Fruit fly (Drosophila melanogaster): Measurements from ENCODE around the gene lute.

Gene lute

dm6 chr3R:17400102-17400501 lies 20.4 kb downstream of the lute start:
- no peak for TF ChIP-seq insv (optimal IDR thresholded peaks at IDR 0.05)
- no peak for TF ChIP-seq Sin3A (optimal IDR thresholded peaks at IDR 0.05)
- no peak for TF ChIP-seq psq (optimal IDR thresholded peaks at IDR 0.05)

dm6 chr3R:17400675-17401118 lies 21.0 kb downstream of the lute start:
- TF ChIP-seq h (optimal IDR thresholded peaks at IDR 0.05) (no peak), psq (optimal IDR thresholded peaks at IDR 0.05) (no peak), insv (optimal IDR thresholded peaks at IDR 0.05) (no peak), Sin3A (optimal IDR thresholded peaks at IDR 0.05) (no peak), ttk (optimal IDR thresholded peaks at IDR 0.05) (no peak), Myc (optimal IDR thresholded peaks at IDR 0.05) (no peak)

- TF ChIP-seq Myc (optimal IDR thresholded peaks at IDR 0.05) (no peak), insv (optimal IDR thresholded peaks at IDR 0.05) (no peak), ttk (optimal IDR thresholded peaks at IDR 0.05) (no peak), Sin3A (optimal IDR thresholded peaks at IDR 0.05) (no peak), psq (optimal IDR thresholded peaks at IDR 0.05) (no peak), h (optimal IDR thresholded peaks at IDR 0.05) (no peak)
Observed at dm6 chr3R:17401289-17401752, 21.6 kb downstream of the lute start.

dm6 chr3R:17402434-17402833 lies 22.7 kb downstream of the lute start, which contains the start of gene Sur-8:
Sur-8 (minus strand) TSS chr3R:17402515.
- TF ChIP-seq psq (optimal IDR thresholded peaks at IDR 0.05): no peak
- no peak for TF ChIP-seq Myc (optimal IDR thresholded peaks at IDR 0.05)

- TF ChIP-seq h (optimal IDR thresholded peaks at IDR 0.05): no peak
Observed at dm6 chr3R:17403188-17403587, 23.4 kb downstream of the lute start, which contains the start of gene CG34279. CG34279 (minus strand) TSS chr3R:17403288.

dm6 chr3R:17403618-17404017 lies 23.9 kb downstream of the lute start, which contains the start of gene CG34280:
CG34280 (minus strand) TSS chr3R:17403718.
- TF ChIP-seq Myc (optimal IDR thresholded peaks at IDR 0.05) (no peak), h (optimal IDR thresholded peaks at IDR 0.05) (no peak), Sin3A (optimal IDR thresholded peaks at IDR 0.05) (no peak), psq (optimal IDR thresholded peaks at IDR 0.05) (no peak), insv (optimal IDR thresholded peaks at IDR 0.05) (no peak), ttk (optimal IDR thresholded peaks at IDR 0.05) (no peak)

dm6 chr3R:17404155-17404554 lies 24.4 kb downstream of the lute start:
- TF ChIP-seq insv (optimal IDR thresholded peaks at IDR 0.05): no peak
- no peak for TF ChIP-seq psq (optimal IDR thresholded peaks at IDR 0.05)
- TF ChIP-seq Myc (optimal IDR thresholded peaks at IDR 0.05): no peak
- no peak for TF ChIP-seq Sin3A (optimal IDR thresholded peaks at IDR 0.05)
- TF ChIP-seq h (optimal IDR thresholded peaks at IDR 0.05): no peak
- no peak for TF ChIP-seq ttk (optimal IDR thresholded peaks at IDR 0.05)

dm6 chr3R:17405009-17405408 lies 25.3 kb downstream of the lute start, which contains the start of gene CG42823:
CG42823 (minus strand) TSS chr3R:17405109.
- TF ChIP-seq Sin3A (optimal IDR thresholded peaks at IDR 0.05) (no peak), ttk (optimal IDR thresholded peaks at IDR 0.05) (no peak), psq (optimal IDR thresholded peaks at IDR 0.05) (no peak), Myc (optimal IDR thresholded peaks at IDR 0.05) (no peak), h (optimal IDR thresholded peaks at IDR 0.05) (no peak), insv (optimal IDR thresholded peaks at IDR 0.05) (no peak)

- TF ChIP-seq psq (optimal IDR thresholded peaks at IDR 0.05): no peak
- TF ChIP-seq ttk (optimal IDR thresholded peaks at IDR 0.05): no peak
- no peak for TF ChIP-seq Myc (optimal IDR thresholded peaks at IDR 0.05)
- TF ChIP-seq insv (optimal IDR thresholded peaks at IDR 0.05): no peak
- TF ChIP-seq h (optimal IDR thresholded peaks at IDR 0.05): no peak
- TF ChIP-seq Sin3A (optimal IDR thresholded peaks at IDR 0.05): no peak
Observed at dm6 chr3R:17406411-17406810, 26.7 kb downstream of the lute start, which contains the start of the genes CG42824 and CG42798. CG42824 (minus strand) TSS chr3R:17406511. CG42798 (plus strand) TSS chr3R:17406678.

- TF ChIP-seq psq (optimal IDR thresholded peaks at IDR 0.05) (no peak), insv (optimal IDR thresholded peaks at IDR 0.05) (no peak), Sin3A (optimal IDR thresholded peaks at IDR 0.05) (no peak), Myc (optimal IDR thresholded peaks at IDR 0.05) (no peak), ttk (optimal IDR thresholded peaks at IDR 0.05) (no peak), h (optimal IDR thresholded peaks at IDR 0.05) (no peak)
Observed at dm6 chr3R:17407576-17407975, 27.8 kb downstream of the lute start, which contains the start of gene CG17283. CG17283 (plus strand) TSS chr3R:17407876.

dm6 chr3R:17409319-17409718 lies 29.6 kb downstream of the lute start, which contains the start of gene CG5860:
CG5860 (plus strand) TSS chr3R:17409619.
- no peak for TF ChIP-seq Sin3A (optimal IDR thresholded peaks at IDR 0.05)
- no peak for TF ChIP-seq insv (optimal IDR thresholded peaks at IDR 0.05)
- no peak for TF ChIP-seq psq (optimal IDR thresholded peaks at IDR 0.05)
- no peak for TF ChIP-seq h (optimal IDR thresholded peaks at IDR 0.05)
- TF ChIP-seq ttk (optimal IDR thresholded peaks at IDR 0.05): no peak
- TF ChIP-seq Myc (optimal IDR thresholded peaks at IDR 0.05): no peak

dm6 chr3R:17410808-17411207 lies 31.1 kb downstream of the lute start, which contains the start of gene CG5863:
CG5863 (plus strand) TSS chr3R:17411108.
- no peak for TF ChIP-seq Myc (optimal IDR thresholded peaks at IDR 0.05)
- no peak for TF ChIP-seq ttk (optimal IDR thresholded peaks at IDR 0.05)
- TF ChIP-seq psq (optimal IDR thresholded peaks at IDR 0.05): no peak
- no peak for TF ChIP-seq Sin3A (optimal IDR thresholded peaks at IDR 0.05)
- no peak for TF ChIP-seq insv (optimal IDR thresholded peaks at IDR 0.05)
- TF ChIP-seq h (optimal IDR thresholded peaks at IDR 0.05): no peak

dm6 chr3R:17412458-17413127 lies 32.8 kb downstream of the lute start, which contains the start of gene CG42821:
CG42821 (plus strand) TSS chr3R:17413077.
- TF ChIP-seq h (optimal IDR thresholded peaks at IDR 0.05): no peak
- TF ChIP-seq insv (optimal IDR thresholded peaks at IDR 0.05): no peak
- no peak for TF ChIP-seq psq (optimal IDR thresholded peaks at IDR 0.05)
- no peak for TF ChIP-seq Sin3A (optimal IDR thresholded peaks at IDR 0.05)
- no peak for TF ChIP-seq Myc (optimal IDR thresholded peaks at IDR 0.05)

All from Kc167 (cell line).